Fruit fly (Drosophila melanogaster): Measurements from ENCODE around the gene mRpL38.
A peak's percentile ranks its signal among the peaks of the same experiment; 100 is the strongest.

The mRpL38 gene

DNA sequence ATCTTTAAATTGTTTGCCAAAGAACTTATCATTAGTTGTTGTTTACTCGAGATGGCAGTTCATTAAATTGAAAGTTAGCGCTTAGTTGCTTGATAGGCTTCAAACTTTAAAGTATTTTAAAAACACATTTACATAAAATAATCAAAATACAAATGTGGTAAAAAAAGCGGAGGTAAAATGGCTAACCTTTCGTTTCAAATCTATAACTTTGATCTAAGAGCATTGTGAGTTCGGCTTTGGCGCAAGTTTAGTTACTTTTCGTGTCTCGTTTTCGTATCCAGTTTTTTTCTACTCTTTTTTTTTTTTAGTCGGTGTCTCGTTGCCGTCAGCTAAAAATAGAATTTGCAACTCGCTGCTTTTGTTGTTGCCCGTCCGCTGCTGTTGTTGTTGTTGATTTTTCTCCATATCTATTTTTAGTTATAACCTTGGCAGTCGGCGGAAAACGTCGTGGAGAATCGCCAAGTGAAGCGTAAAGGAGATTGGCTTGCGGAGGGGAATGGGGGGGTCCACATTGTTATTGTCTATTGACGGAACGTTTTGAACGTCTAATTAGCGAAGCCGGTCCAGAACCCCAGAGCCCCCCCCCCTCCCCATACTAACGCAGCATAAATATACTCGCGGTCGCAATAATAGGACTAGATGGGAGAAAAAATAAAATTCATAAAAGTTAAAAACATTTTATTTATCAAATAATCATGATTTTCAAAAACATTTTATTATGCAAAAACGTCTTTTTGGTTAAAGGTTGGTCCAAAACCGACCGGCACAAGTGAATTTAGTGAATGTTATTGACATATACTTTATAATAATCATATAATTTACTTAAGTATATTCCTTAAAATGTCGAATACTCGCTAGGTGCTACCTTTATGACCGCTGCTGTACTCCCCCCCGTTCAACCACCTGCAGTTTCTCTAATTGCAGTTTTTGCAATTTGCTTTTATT, 11.3 kb upstream of the mRpL38 start (continued):
- TF ChIP-seq ci (GFP tag; IDR thresholded peaks at IDR 0.05), result peak; percentile 28; the same call in 1 of the 3 replicates
- TF ChIP-seq Ets97D (GFP tag; optimal IDR thresholded peaks at IDR 0.05), result no peak
- TF ChIP-seq CG10979 (tag; optimal IDR thresholded peaks at IDR 0.05), result peak; percentile 35
- TF ChIP-seq Hr51 (GFP tag; optimal IDR thresholded peaks at IDR 0.05), result peak in 1 of 2 experiments; percentile 59
- no peak for TF ChIP-seq bigmax (GFP tag; optimal IDR thresholded peaks at IDR 0.05)
- TF ChIP-seq CG2875 (GFP tag; optimal IDR thresholded peaks at IDR 0.05), result no peak
- TF ChIP-seq CG14710 (tag; optimal IDR thresholded peaks at IDR 0.05), result no peak
- no peak for TF ChIP-seq CG4282 (GFP tag; optimal IDR thresholded peaks at IDR 0.05)
- peak; percentile 48; the same call in 1 of the 3 replicates for TF ChIP-seq tgo (GFP tag; IDR thresholded peaks at IDR 0.05)
- TF ChIP-seq Hr3 (GFP tag; optimal IDR thresholded peaks at IDR 0.05), result peak; percentile 2
- TF ChIP-seq Optix (GFP tag; IDR thresholded peaks at IDR 0.05), result no peak
- TF ChIP-seq sima (GFP tag; optimal IDR thresholded peaks at IDR 0.05), result no peak
- TF ChIP-seq her (GFP tag; optimal IDR thresholded peaks at IDR 0.05), result no peak
- TF ChIP-seq eve (GFP tag; optimal IDR thresholded peaks at IDR 0.05), result no peak
- peak; percentile 52 for TF ChIP-seq fd3F (GFP tag; optimal IDR thresholded peaks at IDR 0.05)
- no peak for TF ChIP-seq Hsf (GFP tag; optimal IDR thresholded peaks at IDR 0.05)
- TF ChIP-seq sna (GFP tag; IDR thresholded peaks at IDR 0.05; ENCODE audit: partially characterized antibody), result no peak
- TF ChIP-seq pum (GFP tag; optimal IDR thresholded peaks at IDR 0.05), result no peak
- TF ChIP-seq Drgx (GFP tag; IDR thresholded peaks at IDR 0.05), result peak; percentile 86
- TF ChIP-seq MESR4 (GFP tag; optimal IDR thresholded peaks at IDR 0.05), result no peak
- no peak for TF ChIP-seq Chrac-16 (GFP tag; optimal IDR thresholded peaks at IDR 0.05)
- no peak for TF ChIP-seq luna (GFP tag; optimal IDR thresholded peaks at IDR 0.05)
- TF ChIP-seq Six4 (GFP tag; optimal IDR thresholded peaks at IDR 0.05), result no peak
- TF ChIP-seq CG10462 (GFP tag; optimal IDR thresholded peaks at IDR 0.05), result no peak
- no peak for TF ChIP-seq YL-1 (GFP tag; optimal IDR thresholded peaks at IDR 0.05)
- no peak for TF ChIP-seq Mad (GFP tag; optimal IDR thresholded peaks at IDR 0.05)
- no peak for TF ChIP-seq Sry-β (GFP tag; optimal IDR thresholded peaks at IDR 0.05)
- no peak for TF ChIP-seq CG16813 (GFP tag; IDR thresholded peaks at IDR 0.05; ENCODE audit: partially characterized antibody)
- peak; percentile 57 for TF ChIP-seq dmrt99B (tag; optimal IDR thresholded peaks at IDR 0.05)
- no peak for TF ChIP-seq CG1792 (GFP tag; optimal IDR thresholded peaks at IDR 0.05)
- peak; percentile 67 for TF ChIP-seq PHDP (tag; optimal IDR thresholded peaks at IDR 0.05)
- TF ChIP-seq MTF-1 (GFP tag; optimal IDR thresholded peaks at IDR 0.05; ENCODE audit: borderline replicate concordance), result no peak
- TF ChIP-seq CG8388 (GFP tag; optimal IDR thresholded peaks at IDR 0.05), result peak; percentile 21
- no peak for TF ChIP-seq da (GFP tag; optimal IDR thresholded peaks at IDR 0.05)
- no peak for TF ChIP-seq CG17568 (GFP tag; optimal IDR thresholded peaks at IDR 0.05)
- TF ChIP-seq CG18599 (GFP tag; optimal IDR thresholded peaks at IDR 0.05), result peak; percentile 60
- no peak for TF ChIP-seq Trl (optimal IDR thresholded peaks at IDR 0.05)
- TF ChIP-seq Trl (GFP tag; optimal IDR thresholded peaks at IDR 0.05), result no peak
- peak; percentile 21 for TF ChIP-seq CG2120 (GFP tag; optimal IDR thresholded peaks at IDR 0.05)
- no peak for TF ChIP-seq vvl (GFP tag; IDR thresholded peaks at IDR 0.05)
- no peak for TF ChIP-seq CG8944 (GFP tag; optimal IDR thresholded peaks at IDR 0.05)
- peak; percentile 2 for TF ChIP-seq CG17359 (tag; optimal IDR thresholded peaks at IDR 0.05)
- TF ChIP-seq NfI (GFP tag; optimal IDR thresholded peaks at IDR 0.05), result peak; percentile 12
- no peak for TF ChIP-seq nau (GFP tag; optimal IDR thresholded peaks at IDR 0.05)
- no peak for TF ChIP-seq schlank (tag; optimal IDR thresholded peaks at IDR 0.05)
- TF ChIP-seq Dfd (GFP tag; optimal IDR thresholded peaks at IDR 0.05), result no peak
- TF ChIP-seq Dip2 (GFP tag; IDR thresholded peaks at IDR 0.05), result no peak
- peak; percentile 66 for TF ChIP-seq Rfx (GFP tag; IDR thresholded peaks at IDR 0.05)
- peak; percentile 17 for TF ChIP-seq Ets65A (GFP tag)

Measured in whole organism, embryonic.